Worm (Caenorhabditis elegans) whole organism, early embryonic: Measurements from ENCODE around the gene nstp-6.
"Not testable (repeated sequence)": the region's sequence is repeated elsewhere in the genome, so short reads cannot be mapped to it uniquely, and the experiment has no call there.

Source experiments
- B0310.2 ChIP-seq: sonication (generic microtip); optimal IDR thresholded peaks from 2 replicates; lab custom pipeline; 2016; ENCODE audit warnings: mild to moderate bottlenecking, missing genetic modification characterization, missing compliant biosample characterization
- F13C5.2 ChIP-seq: sonication (generic microtip); optimal IDR thresholded peaks from 2 replicates; lab custom pipeline; 2017; ENCODE audit warnings: mild to moderate bottlenecking, missing genetic modification characterization, inconsistent platforms, missing compliant biosample characterization
- aly-1 ChIP-seq: sonication (generic microtip); optimal IDR thresholded peaks from 2 replicates; lab custom pipeline; 2016; ENCODE audit warnings: missing genetic modification characterization, missing compliant biosample characterization
- ama-1 ChIP-seq: fragments of 150-350 bp; optimal IDR thresholded peaks from 2 replicates; lab custom pipeline; 2014
- ceh-13 ChIP-seq: fragments of 200-800 bp; sonication (Bioruptor generic); optimal IDR thresholded peaks from 2 replicates; lab custom pipeline; 2018; ENCODE audit warnings: mild to moderate bottlenecking, missing genetic modification characterization, missing compliant biosample characterization
- ceh-36 ChIP-seq: sonication (generic microtip); optimal IDR thresholded peaks from 2 replicates; lab custom pipeline; 2016; ENCODE audit warnings: missing genetic modification characterization, inconsistent platforms, missing compliant biosample characterization
- ets-7 ChIP-seq: sonication (generic microtip); optimal IDR thresholded peaks from 2 replicates; lab custom pipeline; 2016; ENCODE audit warnings: missing genotype, missing genetic modification characterization, missing compliant biosample characterization
- flt-1 ChIP-seq: fragments of 200-800 bp; sonication (Bioruptor generic); IDR thresholded peaks from 2 replicates; pipeline ENCODE4 v1.3.6; 2022; ENCODE audit warnings: missing genetic modification characterization, missing compliant biosample characterization
- hmbx-1 ChIP-seq: sonication (generic microtip); optimal IDR thresholded peaks from 2 replicates; lab custom pipeline; 2016; ENCODE audit warnings: mild to moderate bottlenecking, missing genetic modification characterization, missing compliant biosample characterization
- hmg-4 ChIP-seq: fragments of 200-800 bp; sonication (Bioruptor generic); optimal IDR thresholded peaks from 2 replicates; lab custom pipeline; 2018; ENCODE audit warnings: mild to moderate bottlenecking, missing genetic modification characterization, missing compliant biosample characterization
- hnd-1 ChIP-seq: sonication (generic microtip); optimal IDR thresholded peaks from 2 replicates; lab custom pipeline; 2016; ENCODE audit warnings: missing genetic modification characterization, missing compliant biosample characterization
- pes-1 ChIP-seq: fragments of 200-800 bp; sonication (Bioruptor generic); IDR thresholded peaks from 2 replicates; pipeline ENCODE4 v1.3.6; 2022; ENCODE audit warnings: missing genetic modification reagents, missing genetic modification characterization, missing compliant biosample characterization
- scrt-1 ChIP-seq: fragments of 200-800 bp; sonication (Bioruptor generic); IDR thresholded peaks from 2 replicates; pipeline ENCODE4 v1.3.6; 2022; ENCODE audit warnings: missing genetic modification characterization, missing compliant biosample characterization
- sea-1 ChIP-seq: fragments of 200-800 bp; sonication (Bioruptor generic); conservative IDR thresholded peaks from 2 replicates; pipeline ENCODE4 v1.3.6; 2022; ENCODE audit warnings: missing genetic modification characterization, missing compliant biosample characterization
- tbx-11 ChIP-seq: fragments of 200-800 bp; sonication (Bioruptor generic); IDR thresholded peaks from 2 replicates; pipeline ENCODE4 v1.3.6; 2022; ENCODE audit warnings: missing genetic modification characterization, missing compliant biosample characterization
- tbx-37 ChIP-seq: fragments of 200-800 bp; sonication (Bioruptor generic); conservative IDR thresholded peaks from 2 replicates; pipeline ENCODE4 v1.3.6; 2022; ENCODE audit warnings: missing genetic modification reagents, missing genetic modification characterization, missing compliant biosample characterization
- tra-4 ChIP-seq: sonication (generic microtip); optimal IDR thresholded peaks from 2 replicates; lab custom pipeline; 2017; ENCODE audit warnings: missing genetic modification characterization, missing compliant biosample characterization

nstp-6 gene

DNA sequence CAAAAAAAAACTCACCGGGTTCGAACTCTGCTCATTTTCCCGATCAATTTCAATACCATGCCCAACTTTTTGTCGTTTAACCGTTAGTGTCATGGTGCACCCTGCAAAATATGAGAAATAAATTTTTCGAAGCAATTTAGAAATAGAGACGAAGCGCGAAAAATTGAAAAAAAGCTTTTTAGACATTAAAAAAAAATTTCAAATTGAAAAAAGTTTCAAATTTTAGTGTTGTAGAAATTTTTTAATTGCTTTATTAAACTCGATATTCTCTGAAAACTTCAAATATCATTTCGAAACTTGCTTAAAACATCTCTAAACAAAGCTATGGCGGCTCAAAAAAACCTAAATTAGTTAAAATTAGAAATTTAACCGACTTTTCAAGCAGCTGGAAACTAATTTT, at the start of gene nstp-6:
Gene nstp-6 (minus strand): TSS at position 101 of the 400 bp plus-strand sequence.
- TF ChIP-seq tra-4 (tag; lab: Kevin White, UChicago): no peak
- no peak for TF ChIP-seq hmg-4 (GFP tag; lab: Kevin White, UChicago)
- TF ChIP-seq tbx-11 (GFP tag; lab: Robert Waterston, UW): no peak
- no peak for TF ChIP-seq tbx-37 (GFP tag; lab: Robert Waterston, UW)
- TF ChIP-seq hmbx-1 (tag; lab: Kevin White, UChicago): no peak
- no peak for TF ChIP-seq ceh-36
- no peak for TF ChIP-seq ama-1 (lab: Kevin White, UChicago)
- TF ChIP-seq flt-1 (GFP tag; lab: Robert Waterston, UW): no peak
- no peak for TF ChIP-seq pes-1 (GFP tag; lab: Robert Waterston, UW)
- TF ChIP-seq F13C5.2 (tag; lab: Kevin White, UChicago): no peak
- TF ChIP-seq ceh-13 (GFP tag; lab: Kevin White, UChicago): no peak

DNA sequence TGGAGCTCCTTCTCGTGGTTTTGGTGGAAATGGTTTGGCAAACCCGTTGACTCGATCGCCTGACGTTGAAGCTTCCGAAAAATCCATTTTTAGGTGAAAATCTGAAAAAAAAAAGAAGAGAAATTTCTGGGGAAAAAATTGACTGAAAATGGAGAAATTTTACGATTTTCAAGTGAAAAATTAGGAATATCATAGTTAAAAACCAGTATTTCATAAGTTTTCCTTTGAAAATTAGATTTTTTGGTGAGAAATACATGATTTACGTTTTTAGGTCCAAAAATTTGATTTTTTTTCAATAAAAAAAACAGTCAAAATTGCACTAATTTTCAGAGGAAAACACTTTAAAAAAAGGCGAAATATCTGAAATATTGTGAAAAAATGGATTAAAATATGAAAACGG, 46.1 kb upstream of the nstp-6 start, which contains the start of gene taf-2:
Gene taf-2 (minus strand): TSS at position 101 of the 400 bp plus-strand sequence.
- TF ChIP-seq B0310.2 (tag; lab: Kevin White, UChicago) (no peak), hnd-1 (tag; lab: Kevin White, UChicago) (no peak), scrt-1 (no peak), hmbx-1 (tag; lab: Kevin White, UChicago) (no peak), tbx-11 (GFP tag; lab: Robert Waterston, UW) (no peak), aly-1 (no peak), sea-1 (GFP tag; lab: Robert Waterston, UW) (no peak), ets-7 (no peak), F13C5.2 (tag; lab: Kevin White, UChicago) (no peak), tra-4 (tag; lab: Kevin White, UChicago) (no peak), ama-1 (lab: Kevin White, UChicago) (no peak), tbx-37 (GFP tag; lab: Robert Waterston, UW) (no peak), hmg-4 (GFP tag; lab: Kevin White, UChicago) (no peak), flt-1 (GFP tag; lab: Robert Waterston, UW) (no peak), ceh-36 (no peak), ceh-13 (GFP tag; lab: Kevin White, UChicago) (no peak), pes-1 (GFP tag; lab: Robert Waterston, UW) (no peak)

DNA sequence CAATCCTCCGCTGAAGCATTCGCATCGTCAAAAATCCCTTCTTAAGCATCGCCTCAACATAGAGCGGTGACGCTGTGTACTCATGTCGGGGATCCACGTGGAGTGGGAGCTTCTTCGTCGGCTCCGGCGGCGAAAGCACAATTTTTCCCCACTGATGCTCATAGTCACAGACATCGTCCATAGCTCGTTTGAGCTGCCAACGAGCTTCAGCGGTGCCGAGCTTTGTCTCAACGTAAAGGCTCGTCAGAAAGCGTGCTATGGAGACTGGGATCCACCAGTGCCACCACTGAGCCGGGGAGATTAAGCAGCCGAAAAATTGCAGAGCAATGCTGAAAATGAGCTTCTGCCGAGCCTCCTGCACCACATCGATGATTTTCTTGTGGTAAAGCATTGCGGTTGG, 43.4 kb upstream of the nstp-6 start:
- no peak for TF ChIP-seq pes-1 (GFP tag; lab: Robert Waterston, UW)
- no peak for TF ChIP-seq tra-4 (tag; lab: Kevin White, UChicago)
- no peak for TF ChIP-seq hnd-1 (tag; lab: Kevin White, UChicago)
- TF ChIP-seq tbx-11 (GFP tag; lab: Robert Waterston, UW): no peak
- no peak for TF ChIP-seq flt-1 (GFP tag; lab: Robert Waterston, UW)
- no peak for TF ChIP-seq ceh-36

DNA sequence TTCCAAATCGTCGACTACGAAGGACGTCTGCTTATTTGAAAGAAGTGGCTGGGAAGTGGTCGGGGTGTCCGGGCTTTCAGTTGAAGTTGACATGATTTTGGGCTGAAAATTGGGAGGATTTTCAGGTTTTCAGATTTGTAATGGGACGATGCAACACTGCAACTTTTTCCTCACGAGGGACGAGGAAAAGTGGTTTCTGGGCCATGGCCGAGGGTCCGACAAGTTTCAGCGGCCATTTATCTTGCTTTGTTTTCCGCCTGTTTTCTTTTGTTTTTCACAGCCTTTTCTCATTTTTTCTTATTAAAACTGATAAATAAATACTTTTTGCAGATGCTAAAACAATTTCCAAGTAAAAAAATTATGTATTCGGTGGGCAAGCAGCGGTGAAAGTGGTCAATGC, 35.4 kb upstream of the nstp-6 start, which contains the start of gene blos-7:
Gene blos-7 (minus strand): TSS at position 101 of the 400 bp plus-strand sequence.
- not testable (repeated sequence) for TF ChIP-seq B0310.2 (tag; lab: Kevin White, UChicago); tbx-37 (GFP tag; lab: Robert Waterston, UW); hnd-1 (tag; lab: Kevin White, UChicago)

DNA sequence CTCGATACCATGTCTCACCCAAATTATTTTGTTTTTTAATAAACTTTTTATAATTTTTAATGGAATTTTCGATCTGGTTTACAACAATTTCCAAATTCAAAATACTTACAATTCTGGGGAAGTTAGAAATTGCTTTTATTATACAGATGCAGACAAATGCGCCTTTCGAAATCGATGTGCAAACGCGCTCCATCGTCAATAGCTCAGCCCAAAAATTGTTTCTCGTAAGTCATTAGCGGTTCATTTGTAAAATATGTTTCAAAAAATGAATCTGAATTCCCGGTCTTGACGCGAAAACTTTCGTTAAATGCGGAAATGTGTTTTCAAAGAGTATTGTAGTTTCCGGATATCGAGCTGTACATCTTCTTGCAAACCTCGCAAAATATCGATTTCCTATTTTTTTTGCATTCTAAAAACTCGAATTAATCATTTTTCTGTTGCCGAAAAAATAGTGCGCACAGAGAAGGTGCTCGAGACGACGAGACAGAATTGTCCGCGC, 32.1 kb upstream of the nstp-6 start, which contains the start of gene Y37E11B.1:
Gene Y37E11B.1 (plus strand): TSS at position 145 of the 499 bp plus-strand sequence.
- TF ChIP-seq hmg-4 (GFP tag; lab: Kevin White, UChicago): no peak
- no peak for TF ChIP-seq tra-4 (tag; lab: Kevin White, UChicago)
- no peak for TF ChIP-seq hmbx-1 (tag; lab: Kevin White, UChicago)
- no peak for TF ChIP-seq tbx-11 (GFP tag; lab: Robert Waterston, UW)

DNA sequence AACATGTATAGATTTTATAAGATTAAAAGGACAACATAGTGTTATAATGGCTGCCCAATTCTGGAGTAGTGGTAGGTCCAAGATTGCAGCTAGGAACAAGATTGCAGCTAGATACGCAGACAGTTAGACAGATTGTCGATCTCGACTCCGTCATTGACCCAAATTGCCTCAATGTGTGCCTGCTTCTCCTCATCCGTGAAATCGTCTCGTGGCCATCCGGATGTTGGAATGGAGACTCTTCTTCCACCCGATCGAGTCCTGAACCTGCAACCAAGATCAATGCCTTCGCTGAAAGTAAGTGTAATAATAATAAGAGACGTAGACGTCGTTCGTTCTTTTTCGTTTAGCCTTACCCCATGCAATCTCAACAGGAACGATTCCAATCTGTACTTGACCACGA, 31.3 kb upstream of the nstp-6 start:
- TF ChIP-seq ceh-13 (GFP tag; lab: Kevin White, UChicago) (no peak), tbx-37 (GFP tag; lab: Robert Waterston, UW) (no peak), hmbx-1 (tag; lab: Kevin White, UChicago) (no peak), scrt-1 (no peak), flt-1 (GFP tag; lab: Robert Waterston, UW) (no peak), pes-1 (GFP tag; lab: Robert Waterston, UW) (no peak), F13C5.2 (tag; lab: Kevin White, UChicago) (no peak), tbx-11 (GFP tag; lab: Robert Waterston, UW) (no peak), B0310.2 (tag; lab: Kevin White, UChicago) (no peak)

DNA sequence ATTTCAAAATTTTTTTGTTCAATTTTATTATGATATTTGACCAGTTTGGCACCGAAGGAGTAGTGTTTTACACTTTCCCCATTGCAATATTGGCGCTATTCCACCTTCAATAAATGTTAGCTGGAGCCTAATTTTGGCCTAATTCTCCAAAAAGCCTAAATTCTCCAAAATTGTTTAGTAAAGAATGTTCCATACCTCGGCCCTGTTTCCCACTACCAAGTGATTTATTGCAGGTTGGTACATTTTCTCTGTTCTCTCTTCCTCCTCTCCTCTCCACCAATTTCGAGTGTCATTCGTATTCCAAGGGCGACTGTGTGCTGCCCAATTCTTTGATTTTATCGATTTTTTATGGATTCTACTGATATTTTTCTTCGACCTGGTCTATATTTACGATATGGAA, 30.8 kb upstream of the nstp-6 start, which contains the start of gene Y37E11B.2:
Gene Y37E11B.2 (plus strand): TSS at position 301 of the 400 bp plus-strand sequence.
- no peak for TF ChIP-seq hnd-1 (tag; lab: Kevin White, UChicago)
- no peak for TF ChIP-seq hmg-4 (GFP tag; lab: Kevin White, UChicago)
- TF ChIP-seq hmbx-1 (tag; lab: Kevin White, UChicago): no peak
- no peak for TF ChIP-seq ama-1 (lab: Kevin White, UChicago)

DNA sequence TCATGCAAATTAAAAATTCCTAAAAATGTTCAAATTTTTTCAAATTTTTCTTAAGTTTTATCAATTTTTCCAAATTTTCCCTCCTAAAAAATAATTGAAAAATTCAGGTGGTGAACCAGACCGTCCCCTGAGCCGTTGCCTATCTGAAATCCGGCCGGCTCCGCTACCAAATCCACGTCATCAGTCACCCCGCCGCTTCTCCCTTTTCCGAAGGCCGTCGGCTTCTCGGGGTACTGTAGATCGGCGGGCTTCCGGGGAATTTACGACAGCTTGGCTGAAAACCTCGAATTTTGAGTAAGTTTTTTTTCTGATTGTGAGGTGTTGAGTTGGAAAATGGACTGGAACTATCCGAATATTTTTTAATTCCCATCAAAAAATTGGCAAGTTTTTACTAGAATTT, 23.2 kb upstream of the nstp-6 start:
- TF ChIP-seq flt-1 (GFP tag; lab: Robert Waterston, UW) (no peak), B0310.2 (tag; lab: Kevin White, UChicago) (no peak), ceh-36 (no peak), aly-1 (no peak), pes-1 (GFP tag; lab: Robert Waterston, UW) (no peak), ceh-13 (GFP tag; lab: Kevin White, UChicago) (no peak), tbx-11 (GFP tag; lab: Robert Waterston, UW) (no peak), ama-1 (lab: Kevin White, UChicago) (no peak)
